Fruit fly (Drosophila melanogaster) whole organism, pupa: ENCODE results near the gene CG43331.

Experiments used
- CG10348 ChIP-seq: fragments of 200-800 bp; sonication (Bioruptor generic); IDR thresholded peaks from 2 replicates; pipeline ENCODE4 v1.3.6; 2022; ENCODE audit warnings: missing biosample characterization, missing genetic modification characterization
- CG12605 ChIP-seq: fragments of 200-800 bp; sonication (Bioruptor generic); IDR thresholded peaks from 2 replicates; pipeline ENCODE4 v1.3.6; 2022; ENCODE audit warnings: missing biosample characterization, missing genetic modification characterization
- CG13204 ChIP-seq: fragments of 200-800 bp; sonication (Bioruptor generic); optimal IDR thresholded peaks from 2 replicates; lab custom pipeline; 2018; ENCODE audit warnings: missing biosample characterization, mild to moderate bottlenecking, missing genetic modification characterization, moderate library complexity
- CG14655 ChIP-seq: fragments of 200-800 bp; sonication (Bioruptor generic); optimal IDR thresholded peaks from 3 replicates; lab custom pipeline; 2017; ENCODE audit warnings: mild to moderate bottlenecking, missing biosample characterization, missing genetic modification reagents, missing genetic modification characterization
- CG15710 ChIP-seq: fragments of 200-800 bp; sonication (Bioruptor generic); optimal IDR thresholded peaks from 2 replicates; lab custom pipeline; 2018; ENCODE audit warnings: missing biosample characterization, mild to moderate bottlenecking, missing genetic modification characterization, moderate library complexity
- CG17806 ChIP-seq: fragments of 200-800 bp; sonication (Bioruptor generic); optimal IDR thresholded peaks from 2 replicates; lab custom pipeline; 2018; ENCODE audit warnings: missing biosample characterization, mild to moderate bottlenecking, missing genetic modification characterization, moderate library complexity
- CG32121 ChIP-seq: fragments of 200-800 bp; sonication (Bioruptor generic); IDR thresholded peaks from 2 replicates; pipeline ENCODE4 v1.3.6; 2022; ENCODE audit warnings: missing biosample characterization, missing genetic modification characterization
- CG34367 ChIP-seq: fragments of 200-800 bp; sonication (Bioruptor generic); optimal IDR thresholded peaks from 2 replicates; lab custom pipeline; 2018; ENCODE audit warnings: missing biosample characterization, mild to moderate bottlenecking, missing genetic modification characterization
- CG4496 ChIP-seq: fragments of 200-800 bp; sonication (Bioruptor generic); IDR thresholded peaks from 3 replicates; pipeline ENCODE4 v1.3.6; 2022; ENCODE audit warnings: missing biosample characterization, missing genetic modification characterization
- CG8159 ChIP-seq: fragments of 200-800 bp; sonication (Bioruptor generic); optimal IDR thresholded peaks from 3 replicates; lab custom pipeline; 2018; ENCODE audit warnings: missing biosample characterization, mild to moderate bottlenecking, missing genetic modification characterization, moderate library complexity
- CG8301 ChIP-seq: fragments of 200-800 bp; sonication (Bioruptor generic); optimal IDR thresholded peaks from 2 replicates; lab custom pipeline; 2018; ENCODE audit warnings: missing biosample characterization, mild to moderate bottlenecking, missing genetic modification characterization
- CG9948 ChIP-seq: fragments of 200-800 bp; sonication (Bioruptor generic); optimal IDR thresholded peaks from 2 replicates; lab custom pipeline; 2018; ENCODE audit warnings: missing biosample characterization, mild to moderate bottlenecking, missing genetic modification characterization, moderate library complexity
- D1 ChIP-seq: fragments of 200-800 bp; sonication (Bioruptor generic); optimal IDR thresholded peaks from 2 replicates; lab custom pipeline; 2018; ENCODE audit warnings: missing biosample characterization, mild to moderate bottlenecking, missing genetic modification characterization, moderate library complexity
- EcR ChIP-seq: fragments of 200-800 bp; sonication (Bioruptor generic); optimal IDR thresholded peaks from 3 replicates; lab custom pipeline; 2019; ENCODE audit warnings: missing biosample characterization, missing genetic modification characterization, mild to moderate bottlenecking, moderate library complexity, missing genetic modification reagents
- Ets98B ChIP-seq: fragments of 200-800 bp; sonication (Bioruptor generic); IDR thresholded peaks from 2 replicates; pipeline ENCODE4 v1.3.6; 2022; ENCODE audit warnings: missing biosample characterization, missing genetic modification characterization
- Pif1A ChIP-seq: fragments of 200-800 bp; sonication (Bioruptor generic); optimal IDR thresholded peaks from 3 replicates; lab custom pipeline; 2016; ENCODE audit warnings: missing biosample characterization, missing genetic modification characterization
- Pif1B ChIP-seq: fragments of 200-800 bp; sonication (Bioruptor generic); optimal IDR thresholded peaks from 3 replicates; lab custom pipeline; 2016; ENCODE audit warnings: missing biosample characterization, missing genetic modification characterization
- Snoo ChIP-seq: fragments of 200-800 bp; sonication (Bioruptor generic); optimal IDR thresholded peaks from 3 replicates; lab custom pipeline; 2017; ENCODE audit warnings: missing biosample characterization, mild to moderate bottlenecking, missing genetic modification characterization, inconsistent platforms
- fd96Ca ChIP-seq: fragments of 200-800 bp; sonication (Bioruptor generic); IDR thresholded peaks from 3 replicates; pipeline ENCODE4 v1.3.6; 2022; ENCODE audit warnings: missing biosample characterization, missing genetic modification characterization
- gl ChIP-seq: fragments of 200-800 bp; sonication (Bioruptor generic); optimal IDR thresholded peaks from 2 replicates; lab custom pipeline; 2018; ENCODE audit warnings: missing biosample characterization, mild to moderate bottlenecking, missing genetic modification characterization
- rn ChIP-seq: fragments of 200-800 bp; sonication (Bioruptor generic); IDR thresholded peaks from 2 replicates; pipeline ENCODE4 v1.3.6; 2022; ENCODE audit warnings: missing biosample characterization, missing genetic modification characterization

The CG43331 gene

DNA sequence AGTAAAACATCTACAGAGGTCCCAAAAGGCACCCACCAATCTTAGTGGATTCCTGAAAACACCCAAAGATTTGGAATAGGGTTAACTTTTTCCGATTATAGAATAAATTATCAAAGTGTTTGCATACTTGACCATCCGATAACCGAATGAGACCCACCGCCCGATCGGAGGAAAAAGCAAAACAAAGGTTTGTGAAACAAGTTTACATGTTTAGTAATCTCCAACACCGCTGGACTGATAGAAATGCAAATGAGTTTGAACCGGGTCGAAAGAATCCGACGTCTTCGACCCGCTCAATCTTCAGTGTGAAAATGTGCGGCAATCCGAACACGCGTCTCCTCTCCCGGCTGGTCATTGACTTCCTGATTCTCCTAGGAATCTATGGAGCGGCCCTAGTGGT, 35.1 kb downstream of the CG43331 start, which contains the start of gene CG11437:
TSS of gene CG11437 (plus strand) at position 301 of the 400 bp plus-strand sequence.
- TF ChIP-seq Snoo (tag; lab: Kevin White, UChicago) (no peak), Pif1B (GFP tag; lab: Kevin White, UChicago) (no peak), Pif1A (no peak), CG10348 (GFP tag; lab: Robert Waterston, UW) (no peak)

DNA sequence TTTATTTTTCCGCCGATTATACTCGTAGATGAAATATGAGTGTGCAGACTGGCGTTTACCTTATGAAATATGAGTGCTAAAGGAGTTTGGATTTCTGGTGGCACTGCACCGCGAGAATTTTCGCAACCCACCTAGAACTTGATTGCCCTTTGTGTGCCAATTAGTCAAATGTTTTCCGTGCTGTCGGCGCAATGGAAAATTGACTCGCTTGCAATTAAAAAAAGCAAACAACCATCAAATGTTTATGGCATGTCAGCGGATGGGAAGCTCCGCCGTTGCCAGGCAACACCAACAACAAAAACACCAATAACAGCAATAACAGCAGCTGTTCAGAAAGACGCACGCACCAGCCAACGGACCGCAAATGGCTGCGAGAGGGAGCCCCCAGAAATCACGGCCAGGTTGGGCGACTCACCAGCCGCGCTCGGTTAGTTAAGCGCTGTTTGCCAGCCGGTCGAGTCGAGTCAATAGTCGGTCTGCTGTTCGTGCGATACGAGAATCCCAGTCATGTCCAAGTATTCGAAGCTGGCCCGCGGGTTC, 37.2 kb downstream of the CG43331 start:
- TF ChIP-seq fd96Ca (GFP tag; lab: Robert Waterston, UW), result no peak
- TF ChIP-seq gl (tag; lab: Kevin White, UChicago), result no peak
- TF ChIP-seq rn (GFP tag; lab: Robert Waterston, UW), result no peak
- TF ChIP-seq Pif1A, result peak; percentile 47
- TF ChIP-seq EcR (GFP tag; lab: Kevin White, UChicago), result no peak
- peak; percentile 53 for TF ChIP-seq CG9948 (tag; lab: Kevin White, UChicago)
- TF ChIP-seq CG8159 (tag; lab: Kevin White, UChicago), result peak; percentile 44
- TF ChIP-seq CG32121, result peak; percentile 24; the same call in 1 of the 2 replicates
- peak; percentile 33 for TF ChIP-seq CG17806 (tag; lab: Kevin White, UChicago)
- TF ChIP-seq CG15710 (tag; lab: Kevin White, UChicago), result peak; percentile 30
- TF ChIP-seq D1 (tag; lab: Kevin White, UChicago), result no peak
- TF ChIP-seq CG14655 (GFP tag; lab: Kevin White, UChicago), result peak; percentile 73
- TF ChIP-seq CG10348 (GFP tag; lab: Robert Waterston, UW), result no peak
- peak; percentile 73 for TF ChIP-seq CG13204 (GFP tag; lab: Kevin White, UChicago)
- peak; percentile 59 for TF ChIP-seq CG8301 (tag; lab: Kevin White, UChicago)
- TF ChIP-seq CG34367, result peak; percentile 25
- TF ChIP-seq CG12605 (GFP tag; lab: Robert Waterston, UW), result no peak
- TF ChIP-seq Snoo (tag; lab: Kevin White, UChicago), result no peak
- peak; percentile 9 for TF ChIP-seq Pif1B (GFP tag; lab: Kevin White, UChicago)
- no peak for TF ChIP-seq Ets98B (GFP tag; lab: Robert Waterston, UW)

DNA sequence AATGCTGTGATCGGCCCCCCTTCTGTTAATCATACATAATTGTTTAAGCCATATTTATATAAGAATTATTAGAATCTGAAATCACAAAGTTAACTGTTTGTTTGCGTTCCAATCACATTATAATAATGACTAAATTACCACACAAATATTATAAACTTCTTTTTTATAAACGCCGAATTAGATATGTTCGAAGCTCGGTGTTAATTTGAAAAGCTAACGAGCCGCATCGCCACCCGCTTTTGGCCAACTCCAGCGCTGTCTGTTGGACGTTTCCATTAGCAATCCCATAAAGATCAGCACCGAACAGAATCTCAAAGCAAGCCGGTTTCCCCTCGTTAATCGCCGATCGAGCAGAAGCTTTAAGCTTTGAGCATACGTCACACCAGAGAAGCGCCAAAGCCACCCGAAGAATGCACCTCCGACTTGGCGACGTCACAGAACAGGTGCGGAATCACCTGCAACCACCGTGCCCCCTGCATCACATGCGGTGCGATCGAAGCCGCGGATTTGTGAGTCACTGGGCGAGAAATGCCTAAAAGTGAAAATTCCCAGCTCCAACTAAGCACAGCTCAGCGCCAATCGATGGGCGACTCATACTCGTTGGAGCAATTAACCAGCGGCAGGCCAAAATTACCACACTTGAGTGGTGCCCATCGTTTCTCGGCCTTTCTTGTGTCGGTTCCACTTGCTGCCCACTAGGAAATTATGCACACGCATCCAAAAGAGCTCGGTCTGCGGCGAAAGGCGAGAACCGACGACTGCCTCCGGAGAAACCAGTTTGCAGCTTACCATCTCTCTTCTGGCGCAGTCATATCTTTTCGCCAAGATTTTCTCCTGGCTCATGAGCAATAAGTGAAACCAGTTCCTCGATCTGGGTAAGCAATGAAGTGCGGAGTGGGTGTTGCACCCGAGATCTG, 37.9 kb downstream of the CG43331 start, which contains the start of gene CG11438:
TSS of gene CG11438 (plus strand) at position 134 of the 917 bp plus-strand sequence.
- no peak for TF ChIP-seq Pif1B (GFP tag; lab: Kevin White, UChicago)
- TF ChIP-seq gl (tag; lab: Kevin White, UChicago), result peak; percentile 12
- TF ChIP-seq EcR (GFP tag; lab: Kevin White, UChicago), result peak; percentile 42

DNA sequence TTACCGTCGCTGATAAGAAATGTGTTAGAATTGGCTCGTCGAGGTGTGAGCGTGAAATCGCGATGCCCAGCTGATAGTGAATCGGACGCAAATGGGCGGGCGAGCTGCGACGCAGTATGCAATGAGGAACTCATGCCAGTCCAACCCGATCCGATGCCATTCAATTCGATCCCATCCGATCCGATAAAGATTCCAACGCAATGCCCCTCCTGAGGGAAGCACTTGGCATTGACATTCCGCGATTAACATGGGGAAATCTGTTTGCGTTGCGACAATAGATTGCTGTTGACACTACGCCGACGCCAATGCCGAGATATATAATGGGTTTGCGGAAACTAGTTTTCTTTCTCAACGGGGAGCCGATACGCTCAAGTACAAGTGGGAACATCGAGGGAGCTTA, 40.2 kb downstream of the CG43331 start:
- TF ChIP-seq Ets98B (GFP tag; lab: Robert Waterston, UW), result no peak
- TF ChIP-seq EcR (GFP tag; lab: Kevin White, UChicago), result peak; percentile 11
- TF ChIP-seq CG14655 (GFP tag; lab: Kevin White, UChicago), result no peak
- TF ChIP-seq, all 21 proteins: peak for 1

DNA sequence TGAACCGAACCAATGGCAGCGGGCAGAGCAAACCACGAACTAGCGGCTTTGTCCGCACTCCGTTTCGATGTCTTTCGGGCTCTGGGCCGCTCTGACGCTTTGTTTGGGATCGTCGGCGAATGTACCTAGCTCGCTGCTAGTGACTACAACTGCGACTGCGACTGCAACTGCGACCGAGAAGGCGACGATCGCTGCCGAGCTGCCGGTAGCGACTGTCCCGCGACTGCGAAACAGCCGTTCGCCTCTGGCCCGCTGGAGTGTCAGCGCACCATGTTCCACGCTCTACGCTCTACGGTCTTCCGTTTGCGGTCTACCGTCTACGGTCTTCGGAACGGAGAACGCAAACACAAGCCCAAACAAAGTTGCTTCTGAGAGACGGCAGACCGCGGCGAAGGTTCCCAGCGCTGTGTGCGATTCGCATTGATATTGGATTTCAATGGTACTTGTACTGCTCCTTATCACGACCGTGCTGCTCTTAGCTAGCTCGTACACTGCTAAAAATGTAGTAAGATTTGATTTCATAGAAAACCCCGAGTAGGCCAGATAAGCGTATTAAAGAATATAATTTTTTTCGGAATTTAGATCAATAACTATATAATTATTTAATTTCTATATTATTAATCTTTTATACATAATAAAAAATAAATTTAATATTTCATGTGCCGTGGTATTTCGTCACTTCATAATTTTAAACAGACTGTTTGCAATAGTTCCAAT, 42.6 kb downstream of the CG43331 start, which contains the start of gene laza:
TSS of gene laza (minus strand) at position 214 of the 717 bp plus-strand sequence.
- TF ChIP-seq CG12605 (GFP tag; lab: Robert Waterston, UW) (no peak), CG15710 (tag; lab: Kevin White, UChicago) (peak; percentile 23), D1 (tag; lab: Kevin White, UChicago) (no peak), Pif1A (no peak), CG4496 (GFP tag; lab: Robert Waterston, UW) (0 out of 3 replicates have a peak, but pooled peaks have one; percentile 10), CG9948 (tag; lab: Kevin White, UChicago) (peak; percentile 35), CG13204 (GFP tag; lab: Kevin White, UChicago) (peak; percentile 98), CG14655 (GFP tag; lab: Kevin White, UChicago) (peak; percentile 51), gl (tag; lab: Kevin White, UChicago) (no peak), EcR (GFP tag; lab: Kevin White, UChicago) (peak; percentile 24), Snoo (tag; lab: Kevin White, UChicago) (no peak), CG8159 (tag; lab: Kevin White, UChicago) (peak; percentile 43), fd96Ca (GFP tag; lab: Robert Waterston, UW) (no peak), CG17806 (tag; lab: Kevin White, UChicago) (peak; percentile 15), CG34367 (no peak), CG10348 (GFP tag; lab: Robert Waterston, UW) (no peak), CG8301 (tag; lab: Kevin White, UChicago) (no peak)
- TF ChIP-seq, all 21 proteins: peak for 8
